In genomic region chrV:14317204-14317603, ce11 we compare ENCODE assay signal across 4 worm cellular contexts.
TF ChIP-seq lines count a peak whose summit lies in the region.

No protein-coding gene starts in this region.

TF ChIP-seq in whole organism, L1 larva, 84 proteins besides CTCF, POLR2A, EP300 and RAD21:
- TF ChIP-seq xbp-1 (tag; optimal IDR thresholded peaks at IDR 0.05; lab: Kevin White, UChicago) (no peak), lsy-2 (tag; optimal IDR thresholded peaks at IDR 0.05; lab: Kevin White, UChicago) (peak in 1 of 2 experiments; percentile 23), unc-30 (tag; optimal IDR thresholded peaks at IDR 0.05; lab: Kevin White, UChicago) (no peak), grh-1 (GFP tag; IDR thresholded peaks at IDR 0.05; lab: Robert Waterston, UW) (no peak), ztf-11 (tag; optimal IDR thresholded peaks at IDR 0.05; lab: Kevin White, UChicago) (no peak), ces-1 (GFP tag; optimal IDR thresholded peaks at IDR 0.05; lab: Kevin White, UChicago) (no peak), irx-1 (tag; optimal IDR thresholded peaks at IDR 0.05; lab: Kevin White, UChicago) (no peak), nhr-77 (tag; optimal IDR thresholded peaks at IDR 0.05; lab: Kevin White, UChicago) (no peak), C04F5.9 (tag; optimal IDR thresholded peaks at IDR 0.05; lab: Kevin White, UChicago) (no peak), ama-1 (optimal IDR thresholded peaks at IDR 0.05; lab: Kevin White, UChicago) (no peak), lin-14 (GFP tag; optimal IDR thresholded peaks at IDR 0.05; lab: Kevin White, UChicago) (peak; percentile 62), nhr-47 (tag; optimal IDR thresholded peaks at IDR 0.05; lab: Kevin White, UChicago) (no peak), egl-27 (tag; optimal IDR thresholded peaks at IDR 0.05; lab: Kevin White, UChicago) (no peak), efl-1 (optimal IDR thresholded peaks at IDR 0.05; lab: Kevin White, UChicago) (no peak), efl-1 (GFP tag; optimal IDR thresholded peaks at IDR 0.05 in 1 of 2; lab: Kevin White, UChicago) (peak in 1 of 2 experiments; percentile 2), nhr-76 (tag; optimal IDR thresholded peaks at IDR 0.05; lab: Kevin White, UChicago) (no peak)
TF ChIP-seq in whole organism, L1 larva: peak in this region for 3.

TF ChIP-seq in whole organism, L2 larva, 48 proteins besides CTCF, POLR2A, EP300 and RAD21:
- no peak for TF ChIP-seq skn-1 (tag; optimal IDR thresholded peaks at IDR 0.05; lab: Kevin White, UChicago)
- TF ChIP-seq snpc-4 (tag; optimal IDR thresholded peaks at IDR 0.05; lab: Kevin White, UChicago), result no peak
- no peak for TF ChIP-seq dmd-4 (tag; optimal IDR thresholded peaks at IDR 0.05; lab: Kevin White, UChicago)
- TF ChIP-seq nhr-237 (tag; optimal IDR thresholded peaks at IDR 0.05; lab: Kevin White, UChicago), result no peak
- TF ChIP-seq gmeb-1 (tag; optimal IDR thresholded peaks at IDR 0.05; lab: Kevin White, UChicago), result no peak
- TF ChIP-seq unc-55 (GFP tag; optimal IDR thresholded peaks at IDR 0.05; lab: Kevin White, UChicago), result peak; percentile 19
- TF ChIP-seq nhr-129 (tag; optimal IDR thresholded peaks at IDR 0.05; lab: Kevin White, UChicago), result peak; percentile 40
- no peak for TF ChIP-seq ZK546.5 (tag; optimal IDR thresholded peaks at IDR 0.05; lab: Kevin White, UChicago)
- no peak for TF ChIP-seq aly-2 (tag; optimal IDR thresholded peaks at IDR 0.05; lab: Kevin White, UChicago)
- TF ChIP-seq unc-39 (tag; optimal IDR thresholded peaks at IDR 0.05; lab: Kevin White, UChicago), result no peak
- peak; percentile 7 for TF ChIP-seq C34F6.9 (tag; optimal IDR thresholded peaks at IDR 0.05; lab: Kevin White, UChicago)
- TF ChIP-seq crh-2 (tag; optimal IDR thresholded peaks at IDR 0.05; lab: Kevin White, UChicago), result no peak
- no peak for TF ChIP-seq Y55F3AM.14 (GFP tag; optimal IDR thresholded peaks at IDR 0.05; lab: Kevin White, UChicago)
- TF ChIP-seq egl-27 (tag; optimal IDR thresholded peaks at IDR 0.05; lab: Kevin White, UChicago), result no peak

TF ChIP-seq in whole organism, L3 larva, 47 proteins besides CTCF, POLR2A, EP300 and RAD21:
- no peak for TF ChIP-seq elt-3 (tag; optimal IDR thresholded peaks at IDR 0.05; lab: Kevin White, UChicago)
- TF ChIP-seq skn-1 (tag; optimal IDR thresholded peaks at IDR 0.05; lab: Kevin White, UChicago), result no peak
- no peak for TF ChIP-seq nhr-76 (tag; optimal IDR thresholded peaks at IDR 0.05; lab: Kevin White, UChicago)
- no peak for TF ChIP-seq unc-39 (tag; optimal IDR thresholded peaks at IDR 0.05; lab: Kevin White, UChicago)
- TF ChIP-seq aly-2 (tag; optimal IDR thresholded peaks at IDR 0.05; lab: Kevin White, UChicago), result no peak
- TF ChIP-seq nfya-1 (tag; optimal IDR thresholded peaks at IDR 0.05; lab: Kevin White, UChicago; ENCODE audit: insufficient read depth), result peak; percentile 11
- peak; percentile 41 for TF ChIP-seq snpc-4 (tag; optimal IDR thresholded peaks at IDR 0.05; lab: Kevin White, UChicago)
- no peak for TF ChIP-seq ztf-4 (tag; optimal IDR thresholded peaks at IDR 0.05; lab: Kevin White, UChicago)
- TF ChIP-seq mml-1 (tag; optimal IDR thresholded peaks at IDR 0.05; lab: Kevin White, UChicago), result no peak
- TF ChIP-seq nhr-12 (tag; optimal IDR thresholded peaks at IDR 0.05; lab: Kevin White, UChicago), result no peak
- no peak for TF ChIP-seq ceh-9 (tag; optimal IDR thresholded peaks at IDR 0.05; lab: Kevin White, UChicago)
- TF ChIP-seq nhr-23 (tag; optimal IDR thresholded peaks at IDR 0.05; lab: Kevin White, UChicago), result no peak
- TF ChIP-seq egl-27 (tag; optimal IDR thresholded peaks at IDR 0.05; lab: Kevin White, UChicago), result no peak
- no peak for TF ChIP-seq ceh-28 (tag; optimal IDR thresholded peaks at IDR 0.05; lab: Kevin White, UChicago)
- TF ChIP-seq jun-1 (tag; optimal IDR thresholded peaks at IDR 0.05; lab: Kevin White, UChicago), result no peak
- TF ChIP-seq pqm-1 (tag; optimal IDR thresholded peaks at IDR 0.05; lab: Kevin White, UChicago), result no peak
- TF ChIP-seq R02D3.7 (tag; optimal IDR thresholded peaks at IDR 0.05; lab: Kevin White, UChicago), result no peak
- TF ChIP-seq hmg-11 (tag; optimal IDR thresholded peaks at IDR 0.05; lab: Kevin White, UChicago), result no peak
- no peak for TF ChIP-seq nhr-43 (tag; optimal IDR thresholded peaks at IDR 0.05; lab: Kevin White, UChicago; ENCODE audit: poor library complexity, severe bottlenecking)
- TF ChIP-seq fkh-2 (tag; optimal IDR thresholded peaks at IDR 0.05; lab: Kevin White, UChicago), result no peak
- TF ChIP-seq pha-4 (tag; optimal IDR thresholded peaks at IDR 0.05; lab: Kevin White, UChicago), result peak; percentile 71
- TF ChIP-seq unc-62 (GFP tag; optimal IDR thresholded peaks at IDR 0.05; lab: Kevin White, UChicago), result no peak
- no peak for TF ChIP-seq ZK546.5 (tag; optimal IDR thresholded peaks at IDR 0.05; lab: Kevin White, UChicago)
- no peak for TF ChIP-seq tbx-2 (tag; optimal IDR thresholded peaks at IDR 0.05; lab: Kevin White, UChicago)

TF ChIP-seq in whole organism, L4 larva, 104 proteins besides CTCF, POLR2A, EP300 and RAD21:
- TF ChIP-seq lir-3 (tag; optimal IDR thresholded peaks at IDR 0.05; lab: Kevin White, UChicago), result no peak
- TF ChIP-seq hlh-30 (tag; optimal IDR thresholded peaks at IDR 0.05; lab: Kevin White, UChicago; ENCODE audit: insufficient read depth), result peak; percentile 47
- TF ChIP-seq nhr-28 (tag; optimal IDR thresholded peaks at IDR 0.05; lab: Kevin White, UChicago), result peak; percentile 20
- TF ChIP-seq nhr-10 (tag; optimal IDR thresholded peaks at IDR 0.05; lab: Kevin White, UChicago), result no peak

Comparison
In these comparisons a context has a peak if more than half of its experiments do, and no peak if none do; other contexts are left out.
1. Of the 29 proteins assayed by ChIP-seq in both whole organism, L4 larva and whole organism, L1 larva: peak only in whole organism, L4 larva: nhr-28; only in whole organism, L1 larva: none; in both: none; in neither: 27; mixed calls (peak in some experiments, not most) for 1.